Worm (Caenorhabditis elegans): ENCODE results near the gene C24A3.2.

C24A3.2 gene

ce11 chrX:8957974-8958373 lies 39.3 kb upstream of the C24A3.2 start:
- TF ChIP-seq T20F7.1 (GFP tag; optimal IDR thresholded peaks at IDR 0.05) (no peak), ztf-11 (tag; optimal IDR thresholded peaks at IDR 0.05) (no peak), mdt-29 (GFP tag; IDR thresholded peaks at IDR 0.05) (no peak), F37D6.2 (tag; optimal IDR thresholded peaks at IDR 0.05) (no peak), pqm-1 (tag; optimal IDR thresholded peaks at IDR 0.05) (no peak), aha-1 (tag) (no peak), F44E2.7 (GFP tag; IDR thresholded peaks at IDR 0.05) (no peak), daf-8 (GFP tag; IDR thresholded peaks at IDR 0.05) (no peak), dmd-8 (GFP tag; IDR thresholded peaks at IDR 0.05) (no peak), nhr-48 (tag; optimal IDR thresholded peaks at IDR 0.05) (no peak), attf-4 (tag; optimal IDR thresholded peaks at IDR 0.05) (no peak), nhr-111 (GFP tag; optimal IDR thresholded peaks at IDR 0.05) (no peak), saeg-2 (GFP tag; IDR thresholded peaks at IDR 0.05) (no peak), duxl-1 (tag; optimal IDR thresholded peaks at IDR 0.05; ENCODE audit: poor library complexity) (no peak), nhr-41 (GFP tag; IDR thresholded peaks at IDR 0.05) (no peak), lin-1 (GFP tag; IDR thresholded peaks at IDR 0.05) (no peak), dpl-1 (GFP tag; optimal IDR thresholded peaks at IDR 0.05) (no peak), Y105C5A.15 (GFP tag; IDR thresholded peaks at IDR 0.05) (no peak), ceh-32 (tag; optimal IDR thresholded peaks at IDR 0.05; ENCODE audit: poor library complexity) (no peak)

- TF ChIP-seq mep-1 (tag; optimal IDR thresholded peaks at IDR 0.05) = no peak
- no peak for TF ChIP-seq cey-2 (tag; optimal IDR thresholded peaks at IDR 0.05; ENCODE audit: borderline replicate concordance, insufficient read depth)
- TF ChIP-seq nhr-11 (tag; optimal IDR thresholded peaks at IDR 0.05) = peak; percentile 17
- peak; percentile 11 for TF ChIP-seq aha-1 (tag)
- peak in 1 of 2 experiments; percentile 47 for TF ChIP-seq unc-62 (GFP tag; optimal IDR thresholded peaks at IDR 0.05 in 1 of 2)
- no peak for TF ChIP-seq unc-62 (tag; optimal IDR thresholded peaks at IDR 0.05)
Measured at ce11 chrX:8961120-8961834, 36.0 kb upstream of the C24A3.2 start, which contains the start of gene aexr-3. Gene aexr-3, minus strand, starts transcription at chrX:8961170.

- TF ChIP-seq ceh-62 (tag; optimal IDR thresholded peaks at IDR 0.05) (no peak), aha-1 (tag) (peak; percentile 36), unc-62 (GFP tag; optimal IDR thresholded peaks at IDR 0.05 in 1 of 2) (peak in 1 of 2 experiments; percentile 79), unc-62 (tag; optimal IDR thresholded peaks at IDR 0.05) (no peak)
Measured at ce11 chrX:8963469-8963868, 33.8 kb upstream of the C24A3.2 start.

- TF ChIP-seq F44E2.7 (GFP tag; IDR thresholded peaks at IDR 0.05) = 0 out of 2 replicates have a peak, but pooled peaks have one; percentile 32
- TF ChIP-seq ztf-11 (tag; optimal IDR thresholded peaks at IDR 0.05) = no peak
- TF ChIP-seq sdz-12 (GFP tag; optimal IDR thresholded peaks at IDR 0.05) = no peak
- TF ChIP-seq arid-1 (GFP tag; conservative IDR thresholded peaks at IDR 0.05) = 0 out of 2 replicates have a peak, but pooled peaks have one; percentile 18
- TF ChIP-seq nhr-41 (GFP tag; IDR thresholded peaks at IDR 0.05) = 0 out of 2 replicates have a peak, but pooled peaks have one; percentile 13
- TF ChIP-seq lin-13 (GFP tag; optimal IDR thresholded peaks at IDR 0.05) = peak; percentile 29
- TF ChIP-seq unc-62 (GFP tag; optimal IDR thresholded peaks at IDR 0.05 in 1 of 2) = no peak
- no peak for TF ChIP-seq unc-62 (tag; optimal IDR thresholded peaks at IDR 0.05)
- TF ChIP-seq ztf-7 (tag; optimal IDR thresholded peaks at IDR 0.05) = peak; percentile 41
- TF ChIP-seq nhr-111 (GFP tag; optimal IDR thresholded peaks at IDR 0.05) = peak; percentile 70
- no peak for TF ChIP-seq mes-2 (tag; optimal IDR thresholded peaks at IDR 0.05; ENCODE audit: poor library complexity, severe bottlenecking)
- no peak for TF ChIP-seq dmd-6 (GFP tag; IDR thresholded peaks at IDR 0.05)
- peak; percentile 31; the same call in 1 of the 2 replicates for TF ChIP-seq saeg-2 (GFP tag; IDR thresholded peaks at IDR 0.05)
- TF ChIP-seq aha-1 (tag) = peak; percentile 53
- peak; percentile 31 for TF ChIP-seq mep-1 (tag; optimal IDR thresholded peaks at IDR 0.05)
- peak; percentile 42 for TF ChIP-seq ctbp-1 (GFP tag; IDR thresholded peaks at IDR 0.05)
- peak; percentile 65 for TF ChIP-seq zip-2 (tag; optimal IDR thresholded peaks at IDR 0.05)
- TF ChIP-seq daf-16 (GFP tag; optimal IDR thresholded peaks at IDR 0.05) = peak; percentile 7 to 16
- peak; percentile 38 for TF ChIP-seq daf-16 (tag; optimal IDR thresholded peaks at IDR 0.05)
- peak; percentile 7 for TF ChIP-seq F10B5.3 (tag; optimal IDR thresholded peaks at IDR 0.05)
- peak; percentile 53 for TF ChIP-seq lin-38 (GFP tag; IDR thresholded peaks at IDR 0.05)
- peak; percentile 20 for TF ChIP-seq dve-1 (tag; optimal IDR thresholded peaks at IDR 0.05; ENCODE audit: insufficient read depth)
- peak; percentile 52 for TF ChIP-seq nhr-48 (tag; optimal IDR thresholded peaks at IDR 0.05)
- no peak for TF ChIP-seq gei-8 (GFP tag; optimal IDR thresholded peaks at IDR 0.05)
- TF ChIP-seq D1046.2 (GFP tag; IDR thresholded peaks at IDR 0.05) = peak; percentile 5; the same call in 1 of the 2 replicates
- peak; percentile 27 for TF ChIP-seq hlh-30 (tag; optimal IDR thresholded peaks at IDR 0.05; ENCODE audit: insufficient read depth)
Measured at ce11 chrX:8969111-8970048, 27.9 kb upstream of the C24A3.2 start.
